Worm (Caenorhabditis elegans): Measurements from ENCODE around the gene oac-49.

DNA sequence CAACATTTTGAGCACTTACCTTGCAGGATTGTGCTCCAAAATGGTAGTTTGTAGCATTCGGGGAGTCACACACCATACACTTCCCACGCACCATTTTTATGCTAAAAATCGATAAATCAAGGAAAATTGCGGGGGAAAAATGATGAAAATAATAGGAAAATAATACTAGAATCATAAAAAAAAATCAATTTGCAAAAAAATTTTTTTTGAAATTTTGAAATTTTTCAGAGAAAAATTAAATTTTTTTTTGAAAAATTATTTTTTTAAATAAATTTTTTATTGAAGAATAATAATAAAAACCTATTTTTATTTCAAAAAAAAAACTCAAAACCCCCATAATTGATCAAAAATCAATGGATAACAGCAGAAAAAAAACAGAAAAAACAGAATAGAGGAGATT lies 6.0 kb upstream of the oac-49 start, which contains the start of gene nhr-79:
- TF ChIP-seq dao-5 (tag; optimal IDR thresholded peaks at IDR 0.05) (no peak), him-1 (tag; optimal IDR thresholded peaks at IDR 0.05) (no peak)
